Fruit fly (Drosophila melanogaster) whole organism, embryonic: Measurements from ENCODE around the gene gammaTub37C.

Experiments used
- Aef1 ChIP-seq: fragments of 200-800 bp; sonication (Bioruptor generic); IDR thresholded peaks from 3 replicates; pipeline ENCODE4 v1.3.6; 2022; ENCODE audit warnings: missing biosample characterization, missing genetic modification characterization
- CG10209 ChIP-seq: fragments of 200-800 bp; sonication (Bioruptor generic); optimal IDR thresholded peaks from 3 replicates; lab custom pipeline; 2017; ENCODE audit warnings: missing biosample characterization, mild to moderate bottlenecking, missing genetic modification characterization, missing genetic modification reagents
- CG10274 ChIP-seq: fragments of 200-800 bp; sonication (Bioruptor generic); optimal IDR thresholded peaks from 3 replicates; lab custom pipeline; 2017; ENCODE audit warnings: missing biosample characterization, mild to moderate bottlenecking, missing genetic modification characterization
- CG13287 ChIP-seq: fragments of 200-800 bp; sonication (Bioruptor generic); IDR thresholded peaks from 2 replicates; pipeline ENCODE4 v1.3.6; 2022; ENCODE audit warnings: missing biosample characterization, missing genetic modification characterization; ENCODE audit not compliant: partially characterized antibody
- CG1603 ChIP-seq: fragments of 200-800 bp; sonication (Bioruptor generic); optimal IDR thresholded peaks from 2 replicates; lab custom pipeline; 2019; ENCODE audit warnings: missing biosample characterization, mild to moderate bottlenecking, missing genetic modification characterization, moderate library complexity
- CG16815 ChIP-seq: fragments of 200-800 bp; sonication (Bioruptor generic); optimal IDR thresholded peaks from 3 replicates; lab custom pipeline; 2017; ENCODE audit warnings: missing biosample characterization, mild to moderate bottlenecking, missing genetic modification characterization
- CG17328 ChIP-seq: fragments of 200-800 bp; sonication (Bioruptor generic); IDR thresholded peaks from 2 replicates; pipeline ENCODE4 v1.3.6; 2022; ENCODE audit warnings: missing biosample characterization, missing genetic modification characterization
- CG17359 ChIP-seq: fragments of 200-800 bp; sonication (Bioruptor generic); optimal IDR thresholded peaks from 3 replicates; lab custom pipeline; 2018; ENCODE audit warnings: missing biosample characterization, mild to moderate bottlenecking, missing genetic modification characterization, moderate library complexity
- CG17385 ChIP-seq: fragments of 200-800 bp; sonication (Bioruptor generic); optimal IDR thresholded peaks from 3 replicates; lab custom pipeline; 2018; ENCODE audit warnings: missing biosample characterization, mild to moderate bottlenecking, missing genetic modification characterization
- CG18262 ChIP-seq: fragments of 200-800 bp; optimal IDR thresholded peaks from 3 replicates; lab custom pipeline; 2019; ENCODE audit warnings: missing biosample characterization, mild to moderate bottlenecking, missing genetic modification characterization, moderate library complexity
- CG18599 ChIP-seq: fragments of 200-800 bp; sonication (Bioruptor generic); optimal IDR thresholded peaks from 3 replicates; lab custom pipeline; 2017; ENCODE audit warnings: missing biosample characterization, missing genetic modification characterization, mild to moderate bottlenecking, moderate library complexity, missing genetic modification reagents
- CG30020 ChIP-seq: fragments of 200-800 bp; optimal IDR thresholded peaks from 2 replicates; lab custom pipeline; 2019; ENCODE audit warnings: missing biosample characterization, mild to moderate bottlenecking, missing genetic modification characterization, moderate library complexity
- CG30431 ChIP-seq: fragments of 200-800 bp; sonication (Bioruptor generic); optimal IDR thresholded peaks from 2 replicates; lab custom pipeline; 2017; ENCODE audit warnings: missing biosample characterization, missing genetic modification characterization
- CG31224 ChIP-seq: fragments of 200-800 bp; sonication (Bioruptor generic); IDR thresholded peaks from 2 replicates; pipeline ENCODE4 v1.3.6; 2022; ENCODE audit warnings: missing biosample characterization, missing genetic modification characterization
- CG34376 ChIP-seq: fragments of 200-800 bp; sonication (Bioruptor generic); optimal IDR thresholded peaks from 2 replicates; lab custom pipeline; 2018; ENCODE audit warnings: missing biosample characterization, mild to moderate bottlenecking, missing genetic modification characterization
- CG4328 ChIP-seq: fragments of 200-800 bp; sonication (Bioruptor generic); optimal IDR thresholded peaks from 3 replicates; lab custom pipeline; 2017; ENCODE audit warnings: missing biosample characterization, missing genetic modification reagents, missing genetic modification characterization
- CG5245 ChIP-seq: fragments of 200-800 bp; sonication (Bioruptor generic); optimal IDR thresholded peaks from 3 replicates; lab custom pipeline; 2016; ENCODE audit warnings: missing biosample characterization, missing genetic modification characterization
- CG6654 ChIP-seq: fragments of 200-800 bp; sonication (Bioruptor generic); optimal IDR thresholded peaks from 2 replicates; lab custom pipeline; 2017; ENCODE audit warnings: missing biosample characterization, mild to moderate bottlenecking, missing genetic modification characterization
- CG6813 ChIP-seq: fragments of 200-800 bp; sonication (Bioruptor generic); optimal IDR thresholded peaks from 2 replicates; lab custom pipeline; 2017; ENCODE audit warnings: missing biosample characterization, missing genetic modification characterization, mild to moderate bottlenecking, moderate library complexity, missing genetic modification reagents
- CG7271 ChIP-seq: fragments of 200-800 bp; sonication (Bioruptor generic); optimal IDR thresholded peaks from 2 replicates; lab custom pipeline; 2018; ENCODE audit warnings: missing biosample characterization, mild to moderate bottlenecking, missing genetic modification characterization, moderate library complexity
- CG8290 ChIP-seq, 3 experiments: fragments of 200-800 bp; sonication (Bioruptor generic); optimal IDR thresholded peaks; 2 replicates each; lab custom pipeline; 2016 to 2019; ENCODE audit warnings: missing biosample characterization in 3 of 3, missing genetic modification characterization in 3 of 3, mild to moderate bottlenecking in 2 of 3, moderate library complexity in 1 of 3
- CG9797 ChIP-seq: fragments of 200-800 bp; sonication (Bioruptor generic); optimal IDR thresholded peaks from 3 replicates; lab custom pipeline; 2018; ENCODE audit warnings: missing biosample characterization, mild to moderate bottlenecking, missing genetic modification characterization
- CG9932 ChIP-seq: fragments of 200-800 bp; sonication (Bioruptor generic); IDR thresholded peaks from 2 replicates; pipeline ENCODE4 v1.3.6; 2022; ENCODE audit warnings: missing biosample characterization, missing genetic modification characterization
- Dad ChIP-seq: fragments of 200-800 bp; sonication (Bioruptor generic); optimal IDR thresholded peaks from 3 replicates; lab custom pipeline; 2016; ENCODE audit warnings: missing biosample characterization, missing genetic modification characterization
- Dbx ChIP-seq: fragments of 200-800 bp; sonication (Bioruptor generic); IDR thresholded peaks from 3 replicates; pipeline ENCODE4 v1.3.6; 2022; ENCODE audit warnings: missing biosample characterization, missing genetic modification characterization
- Doc3 ChIP-seq: fragments of 200-800 bp; sonication (Bioruptor generic); IDR thresholded peaks from 3 replicates; pipeline ENCODE4 v1.3.6; 2022; ENCODE audit warnings: missing biosample characterization, missing genetic modification characterization; ENCODE audit not compliant: partially characterized antibody
- Fer3 ChIP-seq: fragments of 200-800 bp; sonication (Bioruptor generic); optimal IDR thresholded peaks from 2 replicates; lab custom pipeline; 2018; ENCODE audit warnings: missing biosample characterization, mild to moderate bottlenecking, missing genetic modification characterization, moderate library complexity
- HLH54F ChIP-seq: fragments of 200-800 bp; sonication (Bioruptor generic); optimal IDR thresholded peaks from 3 replicates; lab custom pipeline; 2016; ENCODE audit warnings: missing biosample characterization, missing genetic modification characterization
- MESR4 ChIP-seq: fragments of 200-800 bp; sonication (Bioruptor generic); optimal IDR thresholded peaks from 2 replicates; lab custom pipeline; 2018; ENCODE audit warnings: missing biosample characterization, mild to moderate bottlenecking, missing genetic modification characterization, moderate library complexity
- Mad ChIP-seq: fragments of 200-800 bp; sonication (Bioruptor generic); optimal IDR thresholded peaks from 2 replicates; lab custom pipeline; 2016; ENCODE audit warnings: missing biosample characterization, missing genetic modification characterization
- NC2β ChIP-seq: fragments of 200-800 bp; sonication (Bioruptor generic); optimal IDR thresholded peaks from 2 replicates; lab custom pipeline; 2016; ENCODE audit warnings: missing biosample characterization, missing genetic modification characterization
- NFAT ChIP-seq: fragments of 200-800 bp; sonication (Bioruptor generic); IDR thresholded peaks from 2 replicates; pipeline ENCODE4 v1.3.6; 2022; ENCODE audit warnings: missing biosample characterization, missing genetic modification characterization
- Optix ChIP-seq: fragments of 200-800 bp; sonication (Bioruptor generic); IDR thresholded peaks from 3 replicates; pipeline ENCODE4 v1.3.6; 2022; ENCODE audit warnings: missing biosample characterization, missing genetic modification characterization
- Scr ChIP-seq: fragments of 200-800 bp; sonication (Bioruptor generic); IDR thresholded peaks from 2 replicates; pipeline ENCODE4 v1.3.6; 2022; ENCODE audit warnings: missing biosample characterization, missing genetic modification characterization; ENCODE audit not compliant: partially characterized antibody
- Six4 ChIP-seq: fragments of 200-800 bp; sonication (Bioruptor generic); optimal IDR thresholded peaks from 2 replicates; lab custom pipeline; 2016; ENCODE audit warnings: missing biosample characterization, missing genetic modification characterization
- Spps ChIP-seq: fragments of 200-800 bp; sonication (Bioruptor generic); optimal IDR thresholded peaks from 2 replicates; lab custom pipeline; 2018; ENCODE audit warnings: missing biosample characterization, mild to moderate bottlenecking, missing genetic modification characterization
- Taf1 ChIP-seq: fragments of 200-800 bp; sonication (Bioruptor generic); IDR thresholded peaks from 2 replicates; pipeline ENCODE4 v1.3.6; 2022; ENCODE audit warnings: missing biosample characterization, missing genetic modification characterization
- bsh ChIP-seq, 2 experiments: fragments of 200-800 bp; sonication (Bioruptor generic); optimal IDR thresholded peaks; 2 replicates each; lab custom pipeline; 2017 to 2018; ENCODE audit warnings: mild to moderate bottlenecking in 2 of 2, missing biosample characterization in 2 of 2, missing genetic modification characterization in 2 of 2, moderate library complexity in 1 of 2
- dpn ChIP-seq, 2 experiments: fragments of 200-800 bp; sonication (Bioruptor generic); optimal IDR thresholded peaks; 3 replicates each; lab custom pipeline; 2016; ENCODE audit warnings: missing biosample characterization in 2 of 2, missing genetic modification characterization in 2 of 2
- dysf ChIP-seq: fragments of 200-800 bp; sonication (Bioruptor generic); IDR thresholded peaks from 3 replicates; pipeline ENCODE4 v1.3.6; 2022; ENCODE audit warnings: missing biosample characterization, missing genetic modification characterization
- ems ChIP-seq: fragments of 200-800 bp; sonication (Bioruptor generic); optimal IDR thresholded peaks from 3 replicates; lab custom pipeline; 2016; ENCODE audit warnings: missing biosample characterization, missing genetic modification characterization
- en ChIP-seq: fragments of 200-800 bp; sonication (Bioruptor generic); optimal IDR thresholded peaks from 2 replicates; lab custom pipeline; 2016; ENCODE audit warnings: missing biosample characterization, missing genetic modification characterization
- ham ChIP-seq: fragments of 200-800 bp; sonication (Bioruptor generic); IDR thresholded peaks from 2 replicates; pipeline ENCODE4 v1.3.6; 2022; ENCODE audit warnings: missing biosample characterization, missing genetic modification characterization
- insv ChIP-seq, 2 experiments: fragments of 200-800 bp; sonication (Bioruptor generic); optimal IDR thresholded peaks; 3 replicates each; lab custom pipeline; 2016 to 2018; ENCODE audit warnings: missing biosample characterization in 2 of 2, missing genetic modification characterization in 2 of 2
- lbe ChIP-seq: fragments of 200-800 bp; sonication (Bioruptor generic); optimal IDR thresholded peaks from 2 replicates; lab custom pipeline; 2016; ENCODE audit warnings: missing biosample characterization, mild to moderate bottlenecking, missing genetic modification characterization
- sens ChIP-seq: fragments of 200-800 bp; sonication (Bioruptor generic); peaks from one replicate; lab custom pipeline; 2016; ENCODE audit warnings: missing biosample characterization, missing genetic modification characterization
- so ChIP-seq: fragments of 200-800 bp; sonication (Bioruptor generic); IDR thresholded peaks from 3 replicates; pipeline ENCODE4 v1.3.6; 2022; ENCODE audit warnings: missing biosample characterization, missing genetic modification characterization
- unpg ChIP-seq: fragments of 200-800 bp; sonication (Bioruptor generic); optimal IDR thresholded peaks from 3 replicates; lab custom pipeline; 2018; ENCODE audit warnings: missing biosample characterization, mild to moderate bottlenecking, missing genetic modification characterization, moderate library complexity
- zen2 ChIP-seq: fragments of 200-800 bp; sonication (Bioruptor generic); IDR thresholded peaks from 3 replicates; pipeline ENCODE4 v1.3.6; 2022; ENCODE audit warnings: missing biosample characterization, missing genetic modification characterization; ENCODE audit not compliant: partially characterized antibody

gammaTub37C gene

dm6 chr2L:19140984-19141262 is 44.6 kb downstream of the gammaTub37C start (continued):
- TF ChIP-seq CG1603 (tag; lab: Kevin White, UChicago), result peak; percentile 48
- TF ChIP-seq Aef1 (GFP tag; lab: Robert Waterston, UW), result peak; percentile 59; the same call in 1 of the 3 replicates
- TF ChIP-seq CG30431 (GFP tag; lab: Kevin White, UChicago), result no peak
- TF ChIP-seq Scr (GFP tag; lab: Robert Waterston, UW), result no peak
- TF ChIP-seq CG16815 (GFP tag; lab: Kevin White, UChicago), result peak; percentile 44
- peak; percentile 78 for TF ChIP-seq CG9932 (GFP tag; lab: Robert Waterston, UW)
- no peak for TF ChIP-seq CG17328 (GFP tag; lab: Robert Waterston, UW)
- peak; percentile 73; the same call in 2 of the 3 replicates for TF ChIP-seq Dbx (GFP tag; lab: Robert Waterston, UW)
- TF ChIP-seq CG10209 (GFP tag; lab: Kevin White, UChicago), result peak; percentile 11
- TF ChIP-seq dysf (GFP tag; lab: Robert Waterston, UW), result peak; percentile 53
- TF ChIP-seq Fer3 (tag; lab: Kevin White, UChicago), result peak; percentile 9
- TF ChIP-seq CG31224 (GFP tag; lab: Robert Waterston, UW), result 0 out of 2 replicates have a peak, but pooled peaks have one; percentile 14
- TF ChIP-seq CG6813 (GFP tag; lab: Kevin White, UChicago), result peak; percentile 26
- peak; percentile 59 for TF ChIP-seq Taf1 (GFP tag; lab: Robert Waterston, UW)
- peak; percentile 29 for TF ChIP-seq HLH54F (GFP tag; lab: Kevin White, UChicago)
- TF ChIP-seq Mad (GFP tag; lab: Kevin White, UChicago), result peak; percentile 10
- peak; percentile 29 for TF ChIP-seq ems (GFP tag; lab: Kevin White, UChicago)
- peak; percentile 68 for TF ChIP-seq CG18599
- TF ChIP-seq CG17385 (GFP tag; lab: Kevin White, UChicago), result peak; percentile 15
- peak; percentile 12 for TF ChIP-seq CG34376
- TF ChIP-seq NFAT (GFP tag; lab: Robert Waterston, UW), result peak; percentile 8; the same call in 1 of the 2 replicates
- peak; percentile 15 for TF ChIP-seq CG17359
- 0 out of 3 replicates have a peak, but pooled peaks have one; percentile 26 for TF ChIP-seq so
- peak; percentile 50 for TF ChIP-seq sens (GFP tag; lab: Kevin White, UChicago)
- peak in 1 of 2 experiments; percentile 35 for TF ChIP-seq bsh (GFP tag; optimal IDR thresholded peaks at IDR 0.05; lab: Kevin White, UChicago)

- TF ChIP-seq Optix (GFP tag; lab: Robert Waterston, UW) (no peak), Spps (no peak), CG7271 (tag; lab: Kevin White, UChicago) (peak; percentile 20), en (GFP tag; lab: Kevin White, UChicago) (no peak), zen2 (no peak), Dad (no peak), unpg (no peak), CG8290 (GFP tag; optimal IDR thresholded peaks at IDR 0.05; lab: Kevin White, UChicago) (no peak), CG8290 (tag; optimal IDR thresholded peaks at IDR 0.05; lab: Kevin White, UChicago) (no peak), Doc3 (GFP tag; lab: Robert Waterston, UW) (no peak), MESR4 (GFP tag; lab: Kevin White, UChicago) (no peak), ham (no peak), CG30020 (no peak), CG6654 (GFP tag; lab: Kevin White, UChicago) (no peak), CG18262 (tag; lab: Kevin White, UChicago) (peak; percentile 33), CG4328 (GFP tag; lab: Kevin White, UChicago) (no peak), NC2β (no peak), CG5245 (GFP tag; lab: Kevin White, UChicago) (no peak), lbe (GFP tag; lab: Kevin White, UChicago) (no peak), Six4 (no peak), CG13287 (GFP tag; lab: Robert Waterston, UW) (no peak), CG9797 (GFP tag; lab: Kevin White, UChicago) (no peak), CG10274 (no peak), insv (GFP tag; optimal IDR thresholded peaks at IDR 0.05; lab: Kevin White, UChicago) (no peak), dpn (GFP tag; optimal IDR thresholded peaks at IDR 0.05; lab: Kevin White, UChicago) (no peak)
Measured at dm6 chr2L:19140257-19140983, 45.1 kb downstream of the gammaTub37C start.
